Worm (Caenorhabditis elegans): ENCODE measurements around the gene fig-1.
A peak's percentile ranks its signal among the peaks of the same experiment; 100 is the strongest.

fig-1 gene

ce11 chrV:10940571-10940991 is 40.4 kb downstream of the fig-1 start:
- TF ChIP-seq flt-1 (GFP tag; IDR thresholded peaks at IDR 0.05): no peak
- peak; percentile 14 for TF ChIP-seq cog-1 (tag; optimal IDR thresholded peaks at IDR 0.05)

ce11 chrV:10939990-10940570 is 40.9 kb downstream of the fig-1 start:
- no peak for TF ChIP-seq T22C8.4 (GFP tag; IDR thresholded peaks at IDR 0.05)

ce11 chrV:10938739-10939138 is 42.3 kb downstream of the fig-1 start, which contains the start of gene F17C11.11:
TSS of gene F17C11.11 (minus strand) at chrV:10938817.
- TF ChIP-seq ref-1 (GFP tag; conservative IDR thresholded peaks at IDR 0.05) (no peak), klf-2 (GFP tag; conservative IDR thresholded peaks at IDR 0.05) (no peak), ztf-23 (GFP tag; IDR thresholded peaks at IDR 0.05) (no peak), cog-1 (tag; optimal IDR thresholded peaks at IDR 0.05) (no peak), flt-1 (GFP tag; IDR thresholded peaks at IDR 0.05) (no peak), tab-1 (GFP tag; IDR thresholded peaks at IDR 0.05) (no peak), med-1 (GFP tag; optimal IDR thresholded peaks at IDR 0.05; ENCODE audit: insufficient read depth) (no peak), ztf-29 (GFP tag; IDR thresholded peaks at IDR 0.05) (no peak), T22C8.4 (GFP tag; IDR thresholded peaks at IDR 0.05) (no peak)

- TF ChIP-seq med-1 (GFP tag; optimal IDR thresholded peaks at IDR 0.05; ENCODE audit: insufficient read depth): no peak
- no peak for TF ChIP-seq tab-1 (GFP tag; IDR thresholded peaks at IDR 0.05)
- TF ChIP-seq flt-1 (GFP tag; IDR thresholded peaks at IDR 0.05): no peak
- TF ChIP-seq klf-2 (GFP tag; conservative IDR thresholded peaks at IDR 0.05): no peak
- no peak for TF ChIP-seq ztf-29 (GFP tag; IDR thresholded peaks at IDR 0.05)
- no peak for TF ChIP-seq cog-1 (tag; optimal IDR thresholded peaks at IDR 0.05)
- no peak for TF ChIP-seq T22C8.4 (GFP tag; IDR thresholded peaks at IDR 0.05)
Observed at ce11 chrV:10937294-10937693, 43.7 kb downstream of the fig-1 start.

- no peak for TF ChIP-seq flt-1 (GFP tag; IDR thresholded peaks at IDR 0.05)
- no peak for TF ChIP-seq ref-1 (GFP tag; conservative IDR thresholded peaks at IDR 0.05)
- no peak for TF ChIP-seq klf-2 (GFP tag; conservative IDR thresholded peaks at IDR 0.05)
- TF ChIP-seq tab-1 (GFP tag; IDR thresholded peaks at IDR 0.05): no peak
- TF ChIP-seq ztf-29 (GFP tag; IDR thresholded peaks at IDR 0.05): no peak
- no peak for TF ChIP-seq ztf-23 (GFP tag; IDR thresholded peaks at IDR 0.05)
Observed at ce11 chrV:10936681-10937080, 44.3 kb downstream of the fig-1 start, which contains the start of gene F17C11.12. TSS of gene F17C11.12 (minus strand) at chrV:10936920.

ce11 chrV:10932411-10932810 is 48.6 kb downstream of the fig-1 start, which contains the start of gene F58B4.5:
TSS of gene F58B4.5 (plus strand) at chrV:10932693.
- TF ChIP-seq ztf-23 (GFP tag; IDR thresholded peaks at IDR 0.05): no peak
- TF ChIP-seq tab-1 (GFP tag; IDR thresholded peaks at IDR 0.05): no peak
- TF ChIP-seq cog-1 (tag; optimal IDR thresholded peaks at IDR 0.05): no peak
- TF ChIP-seq ref-1 (GFP tag; conservative IDR thresholded peaks at IDR 0.05): no peak
- TF ChIP-seq klf-2 (GFP tag; conservative IDR thresholded peaks at IDR 0.05): no peak
- no peak for TF ChIP-seq T22C8.4 (GFP tag; IDR thresholded peaks at IDR 0.05)
- no peak for TF ChIP-seq flt-1 (GFP tag; IDR thresholded peaks at IDR 0.05)
- no peak for TF ChIP-seq med-1 (GFP tag; optimal IDR thresholded peaks at IDR 0.05; ENCODE audit: insufficient read depth)
- no peak for TF ChIP-seq ztf-29 (GFP tag; IDR thresholded peaks at IDR 0.05)

ce11 chrV:10931189-10931588 is 49.8 kb downstream of the fig-1 start, which contains the start of gene scvp-1:
TSS of gene scvp-1 (minus strand) at chrV:10931289.
- TF ChIP-seq T22C8.4 (GFP tag; IDR thresholded peaks at IDR 0.05) (no peak), med-1 (GFP tag; optimal IDR thresholded peaks at IDR 0.05; ENCODE audit: insufficient read depth) (no peak), flt-1 (GFP tag; IDR thresholded peaks at IDR 0.05) (no peak), ref-1 (GFP tag; conservative IDR thresholded peaks at IDR 0.05) (no peak), tab-1 (GFP tag; IDR thresholded peaks at IDR 0.05) (no peak), klf-2 (GFP tag; conservative IDR thresholded peaks at IDR 0.05) (no peak), cog-1 (tag; optimal IDR thresholded peaks at IDR 0.05) (no peak), ztf-29 (GFP tag; IDR thresholded peaks at IDR 0.05) (no peak), ztf-23 (GFP tag; IDR thresholded peaks at IDR 0.05) (no peak)

- TF ChIP-seq ztf-23 (GFP tag; IDR thresholded peaks at IDR 0.05) (no peak), cog-1 (tag; optimal IDR thresholded peaks at IDR 0.05) (no peak), med-1 (GFP tag; optimal IDR thresholded peaks at IDR 0.05; ENCODE audit: insufficient read depth) (no peak), ztf-29 (GFP tag; IDR thresholded peaks at IDR 0.05) (no peak), flt-1 (GFP tag; IDR thresholded peaks at IDR 0.05) (no peak), tab-1 (GFP tag; IDR thresholded peaks at IDR 0.05) (no peak), klf-2 (GFP tag; conservative IDR thresholded peaks at IDR 0.05) (no peak), T22C8.4 (GFP tag; IDR thresholded peaks at IDR 0.05) (no peak), ref-1 (GFP tag; conservative IDR thresholded peaks at IDR 0.05) (no peak)
Observed at ce11 chrV:10929511-10929910, 51.5 kb downstream of the fig-1 start, which contains the start of gene F58B4.3. TSS of gene F58B4.3 (plus strand) at chrV:10929811.

- no peak for TF ChIP-seq flt-1 (GFP tag; IDR thresholded peaks at IDR 0.05)
- no peak for TF ChIP-seq med-1 (GFP tag; optimal IDR thresholded peaks at IDR 0.05; ENCODE audit: insufficient read depth)
- no peak for TF ChIP-seq klf-2 (GFP tag; conservative IDR thresholded peaks at IDR 0.05)
- no peak for TF ChIP-seq ztf-29 (GFP tag; IDR thresholded peaks at IDR 0.05)
Observed at ce11 chrV:10925658-10926057, 55.4 kb downstream of the fig-1 start.

- no peak for TF ChIP-seq med-1 (GFP tag; optimal IDR thresholded peaks at IDR 0.05; ENCODE audit: insufficient read depth)
- no peak for TF ChIP-seq cog-1 (tag; optimal IDR thresholded peaks at IDR 0.05)
- no peak for TF ChIP-seq tab-1 (GFP tag; IDR thresholded peaks at IDR 0.05)
- no peak for TF ChIP-seq flt-1 (GFP tag; IDR thresholded peaks at IDR 0.05)
Observed at ce11 chrV:10924731-10925130, 56.3 kb downstream of the fig-1 start, which contains the start of gene F58B4.6. TSS of gene F58B4.6 (plus strand) at chrV:10925031.

- TF ChIP-seq ztf-23 (GFP tag; IDR thresholded peaks at IDR 0.05) (no peak), med-1 (GFP tag; optimal IDR thresholded peaks at IDR 0.05; ENCODE audit: insufficient read depth) (no peak), tab-1 (GFP tag; IDR thresholded peaks at IDR 0.05) (no peak), flt-1 (GFP tag; IDR thresholded peaks at IDR 0.05) (no peak), klf-2 (GFP tag; conservative IDR thresholded peaks at IDR 0.05) (no peak), ref-1 (GFP tag; conservative IDR thresholded peaks at IDR 0.05) (no peak), ztf-29 (GFP tag; IDR thresholded peaks at IDR 0.05) (no peak)
Observed at ce11 chrV:10923229-10923628, 57.8 kb downstream of the fig-1 start, which contains the start of gene F58B4.7. TSS of gene F58B4.7 (minus strand) at chrV:10923329.
